Worm (Caenorhabditis elegans): ENCODE results near the gene cdr-3.

DNA sequence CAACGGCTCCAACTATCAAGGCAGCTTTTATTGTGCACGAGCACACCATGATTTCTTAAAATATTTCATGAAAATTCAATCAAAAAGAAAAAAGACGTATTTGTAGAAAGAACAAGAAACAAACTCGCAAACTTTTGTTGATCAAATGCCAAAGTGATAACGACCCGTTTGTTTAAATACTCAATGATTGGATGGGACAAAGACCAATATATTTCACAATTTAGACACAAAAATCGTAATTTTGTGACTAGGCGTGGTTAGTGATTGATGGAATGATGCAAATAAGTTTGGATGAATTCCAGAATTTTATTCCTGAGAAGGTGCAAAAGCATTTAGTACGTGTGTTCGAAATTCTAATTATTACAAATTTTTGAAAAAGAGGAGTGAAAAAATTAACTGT, 1.5 kb downstream of the cdr-3 start, which contains the start of gene cdr-2:
- TF ChIP-seq dao-5 (tag; optimal IDR thresholded peaks at IDR 0.05): no peak
- TF ChIP-seq him-1 (tag; optimal IDR thresholded peaks at IDR 0.05): no peak
- TF ChIP-seq W03F9.2 (tag; optimal IDR thresholded peaks at IDR 0.05): no peak

Data from whole organism, L4/young adult.